Worm (Caenorhabditis elegans): ENCODE measurements around the gene F42A10.7.

F42A10.7 gene

ce11 chrIII:6206161-6206853 is 27.8 kb upstream of the F42A10.7 start, which contains the start of the genes sna-3 and rps-3 (continued):
- TF ChIP-seq snpc-1.3 (tag; optimal IDR thresholded peaks at IDR 0.05; ENCODE audit: insufficient read depth) (peak; percentile 55), rec-8 (tag; optimal IDR thresholded peaks at IDR 0.05) (no peak), attf-5 (GFP tag; optimal IDR thresholded peaks at IDR 0.05) (peak; percentile 83), zim-3 (tag; optimal IDR thresholded peaks at IDR 0.05) (no peak), egl-44 (GFP tag; IDR thresholded peaks at IDR 0.05) (no peak), T07F8.4 (tag; optimal IDR thresholded peaks at IDR 0.05) (no peak), D2030.7 (GFP tag; IDR thresholded peaks at IDR 0.05) (peak; percentile 72), rcor-1 (GFP tag; IDR thresholded peaks at IDR 0.05) (no peak), ztf-22 (GFP tag; optimal IDR thresholded peaks at IDR 0.05) (no peak), F37B4.10 (GFP tag; IDR thresholded peaks at IDR 0.05) (no peak), cebp-1 (GFP tag; IDR thresholded peaks at IDR 0.05) (0 out of 2 replicates have a peak, but pooled peaks have one; percentile 13), cebp-1 (tag; optimal IDR thresholded peaks at IDR 0.05) (peak; percentile 62), ceh-40 (GFP tag; IDR thresholded peaks at IDR 0.05) (no peak), sea-2 (GFP tag; IDR thresholded peaks at IDR 0.05) (no peak), B0035.1 (tag; optimal IDR thresholded peaks at IDR 0.05) (no peak), ccch-3 (GFP tag; optimal IDR thresholded peaks at IDR 0.05) (no peak), lin-40 (tag; optimal IDR thresholded peaks at IDR 0.05) (peak; percentile 27), rpc-1 (optimal IDR thresholded peaks at IDR 0.05) (no peak), rpc-1 (tag; optimal IDR thresholded peaks at IDR 0.05) (no peak), aptf-3 (GFP tag; IDR thresholded peaks at IDR 0.05) (no peak), lin-54 (GFP tag; optimal IDR thresholded peaks at IDR 0.05) (peak; percentile 67), unc-130 (GFP tag; optimal IDR thresholded peaks at IDR 0.05) (no peak), xnd-1 (tag; optimal IDR thresholded peaks at IDR 0.05) (no peak), B0336.3 (GFP tag; IDR thresholded peaks at IDR 0.05) (no peak), F52B5.7 (tag; optimal IDR thresholded peaks at IDR 0.05) (no peak), pha-4 (tag; optimal IDR thresholded peaks at IDR 0.05) (no peak), snpc-4 (GFP tag; optimal IDR thresholded peaks at IDR 0.05) (peak; percentile 10), snpc-4 (tag; optimal IDR thresholded peaks at IDR 0.05) (peak; percentile 26 to 69 (median 42)), T26A5.8 (tag; optimal IDR thresholded peaks at IDR 0.05) (no peak), hlh-26 (GFP tag; conservative IDR thresholded peaks at IDR 0.05) (no peak), Y53F4B.3 (GFP tag; IDR thresholded peaks at IDR 0.05) (no peak), somi-1 (GFP tag; optimal IDR thresholded peaks at IDR 0.05) (no peak), pbrm-1 (GFP tag; IDR thresholded peaks at IDR 0.05) (peak; percentile 64; the same call in 1 of the 2 replicates), attf-6 (GFP tag; IDR thresholded peaks at IDR 0.05) (no peak), hmg-20 (GFP tag; IDR thresholded peaks at IDR 0.05) (no peak), Y79H2A.3 (GFP tag; conservative IDR thresholded peaks at IDR 0.05) (no peak), C06A6.2 (GFP tag; conservative IDR thresholded peaks at IDR 0.05) (no peak), chd-7 (tag; optimal IDR thresholded peaks at IDR 0.05) (no peak), F10E7.11 (tag; optimal IDR thresholded peaks at IDR 0.05) (no peak), F57C9.4 (tag; optimal IDR thresholded peaks at IDR 0.05) (no peak), let-607 (tag; optimal IDR thresholded peaks at IDR 0.05) (peak in 1 of 2 experiments; percentile 36), mes-4 (tag; optimal IDR thresholded peaks at IDR 0.05) (no peak), Y67H2A.10 (GFP tag; conservative IDR thresholded peaks at IDR 0.05) (no peak), fkh-3 (tag; optimal IDR thresholded peaks at IDR 0.05) (no peak), repo-1 (tag; optimal IDR thresholded peaks at IDR 0.05) (no peak), lsy-27 (tag; optimal IDR thresholded peaks at IDR 0.05; ENCODE audit: borderline replicate concordance, insufficient read depth) (no peak), B0019.2 (GFP tag; conservative IDR thresholded peaks at IDR 0.05) (no peak), ztf-3 (GFP tag; optimal IDR thresholded peaks at IDR 0.05) (no peak)

Measured in whole organism, young adult.